Worm (Caenorhabditis elegans): ENCODE data around the gene hsp-12.3.

- TF ChIP-seq R02D3.7 (tag; optimal IDR thresholded peaks at IDR 0.05) (no peak), alr-1 (tag; optimal IDR thresholded peaks at IDR 0.05) (no peak), ceh-16 (tag; optimal IDR thresholded peaks at IDR 0.05) (no peak), aly-2 (tag; optimal IDR thresholded peaks at IDR 0.05) (no peak), ceh-82 (tag; optimal IDR thresholded peaks at IDR 0.05) (no peak), ztf-11 (tag; optimal IDR thresholded peaks at IDR 0.05) (no peak)
Measured at ce11 chrIV:9447209-9447608, 1.9 kb upstream of the hsp-12.3 start, which contains the start of gene hsp-12.6.
